Worm (Caenorhabditis elegans): ENCODE results near the gene srw-73.

ce11 chrV:16582973-16583372, 5.4 kb downstream of the srw-73 start, which contains the start of gene str-150:
- TF ChIP-seq ama-1 (optimal IDR thresholded peaks at IDR 0.05) = no peak
- TF ChIP-seq F13C5.2 (tag; optimal IDR thresholded peaks at IDR 0.05) = no peak
- no peak for TF ChIP-seq ceh-36 (tag; optimal IDR thresholded peaks at IDR 0.05)
- TF ChIP-seq hmbx-1 (tag; optimal IDR thresholded peaks at IDR 0.05) = no peak
